Worm (Caenorhabditis elegans): ENCODE results near the gene srlf-26.

DNA sequence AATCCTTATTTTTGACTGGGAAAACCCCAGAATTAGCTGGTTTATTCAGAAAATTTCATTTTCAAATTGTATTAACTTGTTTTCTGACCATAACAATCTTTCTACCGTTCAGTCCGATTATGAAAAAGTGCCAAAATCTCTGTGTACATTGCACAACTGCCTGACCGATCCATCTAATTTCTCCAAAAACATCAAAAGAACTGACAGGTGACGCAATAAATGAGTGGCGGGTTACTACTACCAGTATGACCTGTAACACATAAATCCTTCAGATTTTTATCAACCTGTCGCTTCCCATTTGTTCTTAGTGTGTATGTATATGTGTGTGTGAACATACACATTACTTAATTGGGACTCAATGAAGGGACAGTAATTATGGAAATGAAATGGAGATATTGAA is 38.0 kb downstream of the srlf-26 start:
- TF ChIP-seq ceh-82 (tag; optimal IDR thresholded peaks at IDR 0.05): no peak
- no peak for TF ChIP-seq attf-4 (tag; optimal IDR thresholded peaks at IDR 0.05)
- no peak for TF ChIP-seq zag-1 (tag; optimal IDR thresholded peaks at IDR 0.05)
- no peak for TF ChIP-seq lin-13 (GFP tag; optimal IDR thresholded peaks at IDR 0.05)
- no peak for TF ChIP-seq lin-29 (GFP tag; IDR thresholded peaks at IDR 0.05)
- no peak for TF ChIP-seq nhr-48 (tag; optimal IDR thresholded peaks at IDR 0.05)
- TF ChIP-seq dpl-1 (GFP tag; optimal IDR thresholded peaks at IDR 0.05): no peak
- TF ChIP-seq pqm-1 (tag; optimal IDR thresholded peaks at IDR 0.05): no peak
- no peak for TF ChIP-seq nhr-11 (tag; optimal IDR thresholded peaks at IDR 0.05)
- no peak for TF ChIP-seq nhr-76 (tag; optimal IDR thresholded peaks at IDR 0.05)
- no peak for TF ChIP-seq fos-1 (tag; optimal IDR thresholded peaks at IDR 0.05)
- no peak for TF ChIP-seq aly-2 (tag; optimal IDR thresholded peaks at IDR 0.05)
- no peak for TF ChIP-seq zip-2 (tag; optimal IDR thresholded peaks at IDR 0.05)

All from whole organism, L4 larva.